Worm (Caenorhabditis elegans) whole organism, early embryonic: ENCODE measurements around the gene C36E6.2.

ENCODE experiments used
- ama-1 ChIP-seq: fragments of 150-350 bp; optimal IDR thresholded peaks from 2 replicates; lab custom pipeline; 2014
- ceh-36 ChIP-seq: sonication (generic microtip); optimal IDR thresholded peaks from 2 replicates; lab custom pipeline; 2016; ENCODE audit warnings: missing genetic modification characterization, inconsistent platforms, missing compliant biosample characterization
- ets-7 ChIP-seq: sonication (generic microtip); optimal IDR thresholded peaks from 2 replicates; lab custom pipeline; 2016; ENCODE audit warnings: missing genotype, missing genetic modification characterization, missing compliant biosample characterization
- sea-1 ChIP-seq: fragments of 200-800 bp; sonication (Bioruptor generic); conservative IDR thresholded peaks from 2 replicates; pipeline ENCODE4 v1.3.6; 2022; ENCODE audit warnings: missing genetic modification characterization, missing compliant biosample characterization

DNA sequence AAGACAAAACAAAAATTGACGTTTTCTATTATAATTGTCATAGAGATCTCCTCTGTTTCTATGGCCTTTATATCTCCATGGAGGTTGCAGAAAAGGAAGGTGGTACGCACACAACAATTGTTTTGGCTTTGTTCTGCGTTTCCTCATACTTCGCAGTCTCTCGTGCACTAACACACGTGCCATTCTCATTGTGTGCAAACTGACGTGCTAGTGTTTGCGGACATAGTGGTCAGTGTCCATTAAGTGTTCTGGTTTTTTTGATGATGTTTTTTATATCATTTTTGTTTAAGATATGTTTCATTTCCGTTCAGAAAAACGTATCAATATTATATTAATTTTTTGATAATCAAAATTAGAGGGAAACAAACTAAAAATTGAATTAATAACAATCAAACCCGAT, at the start of gene C36E6.2:
- TF ChIP-seq ets-7 (tag; lab: Kevin White, UChicago) (no peak), sea-1 (GFP tag; lab: Robert Waterston, UW) (no peak), ama-1 (lab: Kevin White, UChicago) (no peak), ceh-36 (no peak)
